Fruit fly (Drosophila melanogaster): Measurements from ENCODE around the gene CG3402.
A peak's percentile ranks its signal among the peaks of the same experiment; 100 is the strongest.

Gene CG3402

DNA sequence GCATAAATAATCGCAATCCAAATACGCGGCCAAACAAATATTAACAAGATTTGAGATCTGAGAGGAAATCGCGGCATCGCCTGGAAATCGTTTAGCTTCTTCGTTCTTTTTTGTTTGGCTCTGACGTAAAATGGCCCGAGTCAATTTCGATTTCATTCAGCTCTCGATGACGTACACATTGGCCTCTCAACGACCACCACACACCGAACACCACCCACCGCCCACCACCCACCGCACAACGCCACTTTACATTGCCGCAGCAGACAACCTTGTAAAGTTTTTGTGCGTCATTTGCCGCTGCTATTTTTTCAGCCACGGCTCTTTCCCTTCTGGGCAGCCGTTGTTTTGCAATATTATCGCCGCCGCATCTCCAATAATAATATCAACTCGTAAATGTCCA, 20.6 kb downstream of the CG3402 start:
- no peak for TF ChIP-seq noc (tag; optimal IDR thresholded peaks at IDR 0.05)

DNA sequence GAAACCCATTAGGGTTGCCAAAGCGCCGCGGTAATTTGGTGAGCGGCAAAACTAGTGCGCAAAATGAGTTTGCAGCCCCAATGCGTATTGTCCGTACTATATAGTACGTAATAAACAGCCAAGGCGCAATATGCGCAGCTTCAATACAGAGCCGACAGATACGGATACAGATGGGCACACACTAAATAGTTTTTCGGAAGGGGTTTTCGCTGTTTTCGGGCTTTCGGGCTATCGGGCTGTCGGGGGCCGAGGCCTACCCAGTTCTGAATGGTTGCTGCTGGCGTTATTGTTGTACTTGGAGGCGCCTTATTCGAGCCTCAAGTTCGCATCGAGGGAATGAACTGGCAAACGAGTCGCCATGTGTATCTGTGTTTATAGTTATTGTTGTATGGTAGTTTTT, 22.0 kb downstream of the CG3402 start:
- TF ChIP-seq noc (tag; optimal IDR thresholded peaks at IDR 0.05), result no peak

DNA sequence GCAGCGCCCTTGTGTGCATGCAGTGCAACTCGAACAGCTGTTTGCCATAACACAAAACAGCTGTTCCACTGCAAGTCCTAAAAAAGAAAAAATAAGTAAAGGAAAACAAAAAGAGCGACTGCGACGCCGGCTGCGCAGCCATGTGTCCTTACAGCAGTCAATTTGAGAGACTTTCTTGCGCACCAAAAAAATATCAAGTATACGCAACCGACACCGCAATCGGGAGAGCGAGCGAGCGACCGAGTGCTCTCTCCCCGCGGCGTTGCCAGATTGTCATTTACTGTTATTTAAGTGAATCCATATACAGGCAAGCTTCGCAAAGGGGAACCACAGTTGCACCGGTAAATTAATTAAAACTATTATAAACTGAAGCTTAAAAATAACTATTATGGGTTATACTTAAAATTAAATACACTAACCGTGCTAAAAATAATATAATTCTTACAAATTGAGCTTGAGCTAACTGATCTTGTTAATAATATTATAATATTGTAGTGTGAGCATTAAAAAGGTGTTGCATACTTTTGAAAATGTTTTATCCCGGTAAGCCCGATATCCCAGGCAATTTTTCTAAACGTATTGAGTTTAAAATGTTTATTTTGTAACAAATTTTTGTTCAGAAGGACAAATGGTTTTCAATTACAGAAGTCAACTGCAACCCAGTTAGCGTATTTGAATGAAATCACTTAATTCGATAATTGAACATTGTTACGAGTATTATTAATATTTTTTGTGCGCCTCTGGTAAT, 22.6 kb downstream of the CG3402 start:
- peak; percentile 15 for TF ChIP-seq noc (tag; optimal IDR thresholded peaks at IDR 0.05)

DNA sequence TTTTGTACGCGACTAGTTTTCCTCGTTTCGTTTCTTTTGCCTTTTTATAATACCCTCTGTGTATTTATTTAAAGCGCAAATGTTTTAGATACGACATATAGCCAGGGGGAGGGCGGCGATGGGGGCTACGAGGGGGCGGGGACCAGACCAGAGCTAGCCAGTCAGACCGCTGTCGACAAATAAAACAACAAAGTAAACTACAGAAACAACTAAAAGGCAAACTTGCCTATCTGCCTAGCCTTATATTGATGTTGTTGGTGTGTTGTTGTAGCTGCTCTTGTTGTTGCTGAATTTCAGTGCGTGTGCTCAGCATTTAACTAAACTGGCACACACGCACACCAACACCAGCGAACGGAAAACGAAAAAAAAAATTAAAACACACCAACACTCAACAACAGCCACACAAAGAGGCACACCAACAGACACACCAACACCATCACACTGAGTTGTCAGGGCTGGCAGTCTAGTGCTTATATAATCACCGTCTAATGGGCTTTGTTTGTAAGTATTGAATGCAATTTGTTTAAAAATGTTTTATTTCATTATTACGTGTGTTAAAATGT, 23.2 kb downstream of the CG3402 start:
- no peak for TF ChIP-seq noc (tag; optimal IDR thresholded peaks at IDR 0.05)

DNA sequence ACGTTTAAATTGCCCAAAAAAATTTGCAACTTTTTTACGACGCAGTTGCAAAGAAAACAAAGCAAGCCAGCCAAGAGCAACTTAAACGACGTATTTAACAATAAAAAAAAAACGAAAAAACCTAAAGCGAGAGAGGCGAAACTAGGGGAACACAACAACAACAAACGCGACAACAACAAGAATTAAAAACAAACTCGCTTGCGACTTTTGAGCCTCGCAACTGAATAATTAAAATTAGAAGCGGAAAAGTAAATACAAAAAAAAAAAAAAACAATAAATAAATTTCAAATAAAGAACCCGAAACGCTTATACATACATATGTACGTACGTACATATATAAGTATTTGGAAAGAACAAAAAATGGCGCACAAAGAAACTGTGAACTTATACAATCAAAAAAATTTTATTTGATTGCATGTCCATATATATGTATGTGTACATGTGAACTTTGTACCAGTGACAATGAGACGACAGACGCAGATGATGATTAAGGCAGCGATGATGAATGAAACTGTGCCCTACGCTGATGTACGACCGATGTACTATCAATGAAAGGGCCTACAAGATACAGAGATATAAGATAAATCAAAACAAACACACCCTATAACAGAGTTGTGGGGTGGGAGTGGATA, 23.9 kb downstream of the CG3402 start:
- TF ChIP-seq noc (tag; optimal IDR thresholded peaks at IDR 0.05), result no peak

DNA sequence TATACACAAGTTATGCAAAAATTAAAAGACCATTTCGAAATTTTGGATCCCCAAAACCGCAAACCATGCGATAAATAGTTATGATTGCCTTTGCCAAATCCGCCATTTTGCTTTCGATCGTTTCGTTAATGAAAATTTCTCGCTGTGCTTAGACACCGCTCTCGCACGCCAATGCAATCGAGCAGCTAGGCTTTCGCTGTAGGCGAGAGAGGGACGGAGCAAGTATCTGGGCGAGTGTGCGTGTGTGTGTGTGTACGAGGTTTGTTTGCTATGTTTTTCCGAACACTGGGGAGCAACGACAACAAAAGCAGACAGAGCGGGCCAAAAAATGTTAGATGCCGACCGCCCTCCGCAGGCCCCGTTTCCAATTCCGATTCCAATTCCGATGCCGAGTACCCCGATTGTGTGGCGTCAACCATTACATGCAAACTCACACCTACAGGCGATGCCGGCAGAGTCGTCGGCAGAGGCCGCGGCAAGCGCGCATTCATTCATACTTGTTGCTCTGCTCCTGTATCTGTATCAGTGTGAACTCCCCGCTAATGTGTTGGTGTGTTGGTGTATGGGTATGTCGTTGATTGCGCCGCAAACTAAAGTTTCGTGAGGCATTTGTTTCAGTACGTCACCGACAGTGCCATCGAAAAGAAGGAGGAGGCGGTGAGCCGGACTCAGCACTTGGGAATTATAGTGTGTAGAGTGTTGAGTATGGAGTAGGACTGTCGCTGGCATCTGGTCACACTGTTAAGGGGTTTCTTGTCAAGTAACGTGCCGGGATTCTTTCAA, 24.7 kb downstream of the CG3402 start:
- TF ChIP-seq noc (tag; optimal IDR thresholded peaks at IDR 0.05), result peak; percentile 74

DNA sequence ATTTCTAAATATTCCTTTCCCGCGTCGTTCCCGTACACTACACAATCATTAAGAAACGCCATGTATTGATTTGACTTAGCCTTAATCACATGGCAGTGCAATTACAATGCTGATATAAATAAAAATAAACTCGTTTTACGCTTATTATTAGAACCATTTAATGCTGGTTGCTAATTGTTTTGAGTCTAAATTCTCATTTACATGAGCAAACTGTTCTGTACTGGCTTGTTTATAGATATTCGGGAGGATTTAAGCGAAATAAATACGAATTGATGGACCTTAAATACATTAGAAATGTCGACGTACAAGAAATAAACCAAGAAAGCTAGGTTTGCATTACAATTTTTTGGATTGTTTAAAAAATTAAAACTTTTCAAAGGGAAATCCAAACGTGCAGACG, 25.3 kb downstream of the CG3402 start:
- no peak for TF ChIP-seq noc (tag; optimal IDR thresholded peaks at IDR 0.05)

DNA sequence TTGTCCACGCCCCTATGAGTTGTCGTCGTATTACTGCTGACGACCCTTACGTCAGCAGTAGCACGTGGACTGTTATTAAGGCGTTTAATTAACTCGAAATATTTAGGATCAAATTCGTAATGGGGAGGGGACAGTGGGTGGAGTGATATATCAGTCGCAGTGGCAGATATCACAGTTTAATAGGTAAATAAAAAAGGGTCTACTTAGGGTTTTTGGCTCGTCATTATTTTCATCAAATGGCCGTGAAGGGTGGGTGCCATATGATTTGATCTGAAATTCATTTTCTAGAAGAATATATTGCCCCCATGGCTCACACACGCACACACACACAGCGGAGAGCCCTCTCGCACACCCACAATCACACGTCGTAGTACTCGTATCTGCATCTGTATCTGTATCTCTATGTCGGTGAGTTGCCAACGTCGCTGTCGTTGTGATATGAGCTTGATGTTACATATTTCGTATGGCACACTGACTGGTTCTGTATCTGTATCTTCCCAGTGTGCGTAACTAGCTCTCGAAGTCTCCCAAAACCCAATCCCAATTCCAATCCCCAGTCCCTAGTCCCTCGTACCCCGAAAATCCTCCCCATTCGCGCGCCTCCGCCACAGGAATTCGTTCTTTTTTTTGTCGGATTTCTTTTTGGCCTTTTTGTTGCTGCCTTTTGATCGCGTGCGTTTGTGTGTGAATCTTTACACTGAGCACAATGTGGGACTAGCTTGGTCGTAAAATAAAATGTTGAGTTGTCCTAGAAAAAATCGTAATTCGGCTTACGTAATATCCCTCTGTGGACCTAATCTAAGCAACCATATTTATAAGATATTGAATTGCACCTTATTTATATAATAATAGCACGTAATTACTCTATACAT, 25.9 kb downstream of the CG3402 start:
- peak; percentile 20 for TF ChIP-seq noc (tag; optimal IDR thresholded peaks at IDR 0.05)

DNA sequence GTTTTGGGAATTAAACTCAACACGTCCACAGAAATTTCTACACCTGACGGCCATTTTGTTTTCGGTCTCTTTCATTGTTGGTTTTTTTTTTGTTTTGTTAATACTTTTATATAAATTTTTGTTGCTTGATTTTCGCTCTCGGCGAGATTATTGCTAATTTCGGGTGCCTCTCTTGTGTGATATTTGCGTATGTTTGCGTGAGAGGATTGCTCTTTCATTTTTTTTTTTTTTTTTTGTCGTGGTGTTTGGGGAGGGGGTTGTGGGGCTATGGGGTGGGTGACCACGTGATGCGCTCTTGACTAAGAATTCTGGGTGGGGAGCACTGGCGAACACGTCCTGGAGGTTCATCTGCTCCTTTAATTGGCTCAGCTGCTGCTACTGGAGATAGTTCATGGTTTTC, 26.8 kb downstream of the CG3402 start:
- TF ChIP-seq noc (tag; optimal IDR thresholded peaks at IDR 0.05), result no peak

DNA sequence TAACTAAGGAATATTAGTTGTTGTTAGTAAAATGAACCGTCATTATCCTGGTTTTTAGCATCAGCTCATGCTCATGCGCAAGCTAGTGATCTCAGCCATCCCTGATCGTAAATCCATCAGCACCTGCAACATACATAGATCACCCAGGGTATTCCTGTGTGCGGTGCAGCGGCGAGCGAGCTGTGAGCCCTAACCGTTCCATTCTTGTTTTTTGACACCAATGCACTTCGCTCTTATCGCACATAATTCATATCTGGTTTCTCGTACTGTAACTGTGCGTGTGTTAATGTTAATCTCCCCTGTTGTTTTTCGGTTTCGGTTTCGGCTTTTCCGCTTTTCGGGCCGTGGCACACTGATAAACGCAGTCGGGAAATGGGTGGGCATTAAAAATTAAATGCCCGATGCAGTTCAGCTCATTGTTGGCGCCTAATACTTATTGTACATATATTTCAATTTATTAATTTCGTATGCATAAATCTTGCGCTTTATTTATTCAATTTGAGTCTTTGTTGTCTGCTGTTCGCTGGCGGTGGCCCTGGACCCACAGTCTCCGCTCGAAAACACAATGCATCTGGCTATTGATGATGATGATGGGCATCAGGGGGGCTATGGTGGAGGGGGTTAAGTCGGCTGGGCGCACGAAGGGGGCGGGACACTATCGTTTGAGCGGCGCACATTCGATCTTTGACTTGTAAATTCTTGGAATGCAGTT, 28.3 kb downstream of the CG3402 start:
- no peak for TF ChIP-seq noc (tag; optimal IDR thresholded peaks at IDR 0.05)

DNA sequence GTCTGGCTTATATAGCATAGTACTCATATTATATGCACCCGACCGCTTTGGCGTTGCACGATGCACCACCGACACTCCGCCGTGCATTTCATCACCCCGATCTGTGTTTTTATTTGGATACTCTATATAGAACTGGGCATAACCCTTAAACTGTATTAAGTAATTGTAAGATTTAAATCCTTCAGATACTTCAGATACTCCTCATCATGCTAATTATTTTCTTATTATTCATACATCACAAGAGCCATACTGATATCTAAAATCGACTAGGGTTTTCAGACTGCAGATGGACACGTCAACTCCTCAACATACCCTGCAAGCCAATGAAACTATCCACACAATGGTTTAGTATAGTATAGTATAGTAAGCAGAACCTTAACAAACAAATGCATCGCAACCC, 29.1 kb downstream of the CG3402 start:
- no peak for TF ChIP-seq noc (tag; optimal IDR thresholded peaks at IDR 0.05)

DNA sequence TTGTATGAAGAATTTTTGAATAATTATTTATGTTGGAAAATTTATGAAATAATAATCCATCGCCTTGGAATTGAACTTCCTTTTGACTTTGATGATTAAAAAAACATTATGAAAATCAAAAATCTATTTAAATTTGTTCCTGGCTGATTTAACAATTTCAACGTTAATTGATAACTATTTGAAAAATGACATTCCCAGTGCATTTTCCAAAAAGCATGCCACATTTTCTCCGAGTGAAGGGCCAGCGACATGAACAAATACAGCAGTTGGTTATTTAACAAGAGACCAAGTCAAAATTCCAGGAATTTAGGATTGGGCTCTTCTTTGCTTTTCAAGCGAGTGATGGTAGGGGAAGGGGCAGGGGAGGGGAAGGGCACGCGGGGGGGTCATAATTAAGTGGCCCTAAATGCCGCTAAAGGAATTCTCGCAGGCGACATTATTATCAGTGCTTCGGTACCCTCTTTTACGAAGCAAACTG, 30.3 kb downstream of the CG3402 start:
- TF ChIP-seq noc (tag; optimal IDR thresholded peaks at IDR 0.05), result no peak

DNA sequence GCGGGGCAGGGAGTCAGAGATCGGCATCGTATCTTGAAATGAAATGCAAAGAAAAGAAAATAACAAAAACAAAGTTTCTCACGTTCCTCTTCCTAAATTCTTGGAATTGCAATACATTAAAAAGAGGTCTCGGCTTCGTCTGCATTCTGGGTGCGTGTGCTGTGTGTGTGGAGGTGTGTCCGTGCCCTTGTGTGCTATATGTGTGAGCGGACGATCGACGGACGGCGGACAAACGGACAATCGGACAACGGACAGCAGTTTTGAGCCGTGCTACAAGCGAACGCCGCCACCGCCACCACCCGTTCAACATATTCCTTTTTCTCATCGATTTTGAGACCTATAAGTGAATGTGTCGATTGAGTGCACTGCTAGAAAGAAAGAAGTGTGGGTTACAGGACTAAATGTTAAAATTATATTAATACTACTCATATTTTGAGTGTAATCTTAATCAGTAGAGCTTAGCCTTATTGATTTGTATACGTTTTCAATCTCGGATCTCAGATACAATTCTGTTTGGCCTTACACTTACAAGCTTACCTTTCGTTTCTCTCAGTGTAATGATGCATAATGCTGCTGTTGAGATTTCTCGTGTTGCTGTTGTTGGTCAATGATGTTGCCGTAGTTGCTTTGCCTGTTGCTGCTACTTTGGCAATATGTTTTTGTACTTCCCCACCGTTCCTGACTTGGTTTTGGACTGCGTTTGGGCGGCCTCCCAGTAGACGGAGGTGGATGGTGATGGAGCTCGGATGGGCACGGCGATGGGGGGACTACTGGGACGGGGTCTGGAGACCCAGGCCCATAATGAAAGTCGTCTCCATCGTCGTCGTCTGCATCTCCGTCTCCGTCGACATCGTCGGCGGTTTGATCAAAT, 31.3 kb downstream of the CG3402 start:
- TF ChIP-seq noc (tag; optimal IDR thresholded peaks at IDR 0.05), result no peak

Measured in whole organism, larva.